Worm (Caenorhabditis elegans) whole organism, late embryonic: ENCODE measurements around the gene msp-36.

Source experiments
- C08G9.2 ChIP-seq: sonication (generic microtip); optimal IDR thresholded peaks from 2 replicates; lab custom pipeline; 2016; ENCODE audit warnings: mild to moderate bottlenecking, missing genetic modification characterization, moderate library complexity, missing compliant biosample characterization
- C38D4.7 ChIP-seq: fragments of 200-800 bp; sonication (Bioruptor generic); optimal IDR thresholded peaks from 2 replicates; lab custom pipeline; 2018; ENCODE audit warnings: mild to moderate bottlenecking, missing genetic modification characterization, moderate library complexity, missing compliant biosample characterization
- F13H6.1 ChIP-seq: sonication (generic microtip); optimal IDR thresholded peaks from 2 replicates; lab custom pipeline; 2016; ENCODE audit warnings: missing genetic modification characterization, missing compliant biosample characterization
- K02D7.2 ChIP-seq: sonication (generic microtip); optimal IDR thresholded peaks from 2 replicates; lab custom pipeline; 2017; ENCODE audit warnings: mild to moderate bottlenecking, missing genetic modification characterization, missing compliant biosample characterization
- K09A11.1 ChIP-seq: sonication (generic microtip); optimal IDR thresholded peaks from 2 replicates; lab custom pipeline; 2017; ENCODE audit warnings: antibody characterized with exemption, mild to moderate bottlenecking, missing genetic modification characterization, missing compliant biosample characterization; ENCODE audit not compliant: insufficient read depth
- Y22D7AL.16 ChIP-seq: sonication (generic microtip); optimal IDR thresholded peaks from 2 replicates; lab custom pipeline; 2016; ENCODE audit warnings: missing genetic modification characterization, missing compliant biosample characterization
- ahr-1 ChIP-seq: sonication (generic microtip); optimal IDR thresholded peaks from 2 replicates; lab custom pipeline; 2016; ENCODE audit warnings: missing genetic modification characterization, missing compliant biosample characterization
- ama-1 ChIP-seq: fragments of 150-350 bp; optimal IDR thresholded peaks from 2 replicates; lab custom pipeline; 2014
- ceh-14 ChIP-seq: sonication (generic microtip); optimal IDR thresholded peaks from 2 replicates; lab custom pipeline; 2016; ENCODE audit warnings: missing genotype, missing genetic modification characterization, missing compliant biosample characterization
- ceh-19 ChIP-seq: fragments of 200-800 bp; sonication (Bioruptor generic); optimal IDR thresholded peaks from 2 replicates; lab custom pipeline; 2018; ENCODE audit warnings: mild to moderate bottlenecking, missing genetic modification characterization, missing compliant biosample characterization
- ceh-22 ChIP-seq: sonication (generic microtip); optimal IDR thresholded peaks from 2 replicates; lab custom pipeline; 2017; ENCODE audit warnings: missing biosample characterization, missing genetic modification characterization
- ceh-24 ChIP-seq: sonication (generic microtip); optimal IDR thresholded peaks from 2 replicates; lab custom pipeline; 2016; ENCODE audit warnings: mild to moderate bottlenecking, missing genetic modification characterization, missing compliant biosample characterization
- ceh-30 ChIP-seq: fragments of 150-350 bp; optimal IDR thresholded peaks from 2 replicates; lab custom pipeline; 2014; ENCODE audit warnings: missing biosample characterization, missing genetic modification characterization
- ceh-31 ChIP-seq: sonication (generic microtip); optimal IDR thresholded peaks from 2 replicates; lab custom pipeline; 2016; ENCODE audit warnings: missing genetic modification characterization, missing compliant biosample characterization
- ceh-34 ChIP-seq: sonication (generic microtip); optimal IDR thresholded peaks from 2 replicates; lab custom pipeline; 2016; ENCODE audit warnings: mild to moderate bottlenecking, missing genetic modification characterization, missing compliant biosample characterization
- ceh-45 ChIP-seq: fragments of 200-800 bp; sonication (Bioruptor generic); IDR thresholded peaks from 2 replicates; pipeline ENCODE4 v1.3.6; 2022; ENCODE audit warnings: missing genetic modification reagents, missing genetic modification characterization, missing compliant biosample characterization
- dmd-4 ChIP-seq: sonication (generic microtip); optimal IDR thresholded peaks from 2 replicates; lab custom pipeline; 2016; ENCODE audit warnings: borderline replicate concordance, missing genetic modification characterization, missing compliant biosample characterization
- elt-2 ChIP-seq: sonication (generic microtip); optimal IDR thresholded peaks from 2 replicates; lab custom pipeline; 2016; ENCODE audit warnings: missing genetic modification reagents, missing genetic modification characterization, missing compliant biosample characterization
- elt-4 ChIP-seq: sonication (generic microtip); optimal IDR thresholded peaks from 2 replicates; lab custom pipeline; 2016; ENCODE audit warnings: missing genetic modification characterization, missing compliant biosample characterization
- fax-1 ChIP-seq: sonication (generic microtip); optimal IDR thresholded peaks from 2 replicates; lab custom pipeline; 2016; ENCODE audit warnings: missing genotype, missing genetic modification characterization, missing compliant biosample characterization
- fkh-6 ChIP-seq: sonication (generic microtip); optimal IDR thresholded peaks from 2 replicates; lab custom pipeline; 2016; ENCODE audit warnings: missing genetic modification characterization, missing compliant biosample characterization
- lin-11 ChIP-seq: fragments of 200-800 bp; sonication (Bioruptor generic); optimal IDR thresholded peaks from 2 replicates; lab custom pipeline; 2018; ENCODE audit warnings: mild to moderate bottlenecking, missing genetic modification characterization, missing compliant biosample characterization
- madf-2 ChIP-seq: sonication (generic microtip); optimal IDR thresholded peaks from 2 replicates; lab custom pipeline; 2017; ENCODE audit warnings: missing genetic modification characterization, missing compliant biosample characterization
- nfya-1 ChIP-seq: sonication (generic microtip); optimal IDR thresholded peaks from 2 replicates; lab custom pipeline; 2017; ENCODE audit warnings: missing genetic modification characterization, mild to moderate bottlenecking, missing compliant biosample characterization, antibody characterized with exemption, moderate library complexity
- nhr-11 ChIP-seq: fragments of 150-350 bp; optimal IDR thresholded peaks from 2 replicates; lab custom pipeline; 2014; ENCODE audit warnings: missing biosample characterization, missing genetic modification characterization
- npax-4 ChIP-seq: sonication (generic microtip); optimal IDR thresholded peaks from 2 replicates; lab custom pipeline; 2016; ENCODE audit warnings: missing genetic modification characterization, missing compliant biosample characterization
- odd-2 ChIP-seq: sonication (generic microtip); optimal IDR thresholded peaks from 2 replicates; lab custom pipeline; 2017; ENCODE audit warnings: antibody characterized with exemption, mild to moderate bottlenecking, missing genetic modification characterization, missing compliant biosample characterization
- pha-2 ChIP-seq: sonication (generic microtip); optimal IDR thresholded peaks from 2 replicates; lab custom pipeline; 2017; ENCODE audit warnings: mild to moderate bottlenecking, missing genetic modification characterization, missing compliant biosample characterization
- pqm-1 ChIP-seq: sonication (generic microtip); optimal IDR thresholded peaks from 2 replicates; lab custom pipeline; 2016; ENCODE audit warnings: missing genetic modification characterization, missing compliant biosample characterization
- rnt-1 ChIP-seq: sonication (generic microtip); optimal IDR thresholded peaks from 2 replicates; lab custom pipeline; 2016; ENCODE audit warnings: missing genetic modification characterization, missing compliant biosample characterization
- sdc-2 ChIP-seq: sonication (generic microtip); optimal IDR thresholded peaks from 2 replicates; lab custom pipeline; 2016; ENCODE audit warnings: missing genotype, missing genetic modification characterization, missing compliant biosample characterization
- sox-4 ChIP-seq: sonication (generic microtip); optimal IDR thresholded peaks from 2 replicates; lab custom pipeline; 2017; ENCODE audit warnings: mild to moderate bottlenecking, missing genetic modification characterization, inconsistent platforms, missing compliant biosample characterization
- syd-9 ChIP-seq: sonication (generic microtip); optimal IDR thresholded peaks from 2 replicates; lab custom pipeline; 2016; ENCODE audit warnings: mild to moderate bottlenecking, missing genetic modification characterization, moderate library complexity, missing compliant biosample characterization
- tbx-7 ChIP-seq: sonication (generic microtip); optimal IDR thresholded peaks from 2 replicates; lab custom pipeline; 2016; ENCODE audit warnings: missing genotype, missing genetic modification characterization, missing compliant biosample characterization
- ttx-3 ChIP-seq: sonication (generic microtip); optimal IDR thresholded peaks from 2 replicates; lab custom pipeline; 2016; ENCODE audit warnings: missing genetic modification reagents, missing genetic modification characterization, missing compliant biosample characterization
- unc-86 ChIP-seq: sonication (generic microtip); optimal IDR thresholded peaks from 2 replicates; lab custom pipeline; 2016; ENCODE audit warnings: missing genetic modification characterization, missing compliant biosample characterization
- zip-5 ChIP-seq: sonication (generic microtip); optimal IDR thresholded peaks from 2 replicates; lab custom pipeline; 2016; ENCODE audit warnings: missing genetic modification characterization, missing compliant biosample characterization
- ztf-16 ChIP-seq: sonication (generic microtip); optimal IDR thresholded peaks from 2 replicates; lab custom pipeline; 2017; ENCODE audit warnings: missing genetic modification characterization, missing compliant biosample characterization

The msp-36 gene

DNA sequence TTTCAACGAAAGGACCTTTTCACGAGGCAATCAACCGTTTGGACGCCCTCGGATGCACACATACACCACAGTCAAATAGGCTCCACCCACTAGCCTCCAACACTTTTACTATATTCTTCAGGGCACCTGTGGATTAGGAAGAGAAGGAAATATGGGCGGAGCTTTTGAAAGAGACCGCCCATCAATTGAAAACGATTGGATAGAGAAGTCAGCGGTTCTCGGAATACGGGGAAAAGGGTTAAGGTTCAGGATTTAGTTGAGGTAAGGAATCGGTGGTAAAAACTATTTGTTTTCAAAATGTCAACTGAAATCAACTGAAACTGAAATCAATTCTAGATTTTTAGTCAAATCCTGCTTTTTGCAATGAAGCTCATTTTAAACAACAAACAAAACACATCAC lies 15.2 kb downstream of the msp-36 start, which contains the start of gene egl-38:
TSS of gene egl-38 (minus strand) at position 101 of the 400 bp plus-strand sequence.
- no peak for TF ChIP-seq nhr-11 (tag; lab: Kevin White, UChicago)
- TF ChIP-seq odd-2 (tag; lab: Kevin White, UChicago): no peak
- no peak for TF ChIP-seq ahr-1 (tag; lab: Kevin White, UChicago)
- TF ChIP-seq F13H6.1 (tag; lab: Kevin White, UChicago): no peak
- TF ChIP-seq elt-2: no peak
- TF ChIP-seq C08G9.2 (tag; lab: Kevin White, UChicago): no peak
- no peak for TF ChIP-seq ama-1 (lab: Kevin White, UChicago)
- TF ChIP-seq ttx-3 (tag; lab: Kevin White, UChicago): no peak
- TF ChIP-seq tbx-7 (tag; lab: Kevin White, UChicago): no peak
- TF ChIP-seq ceh-30 (tag; lab: Kevin White, UChicago): no peak
- TF ChIP-seq ceh-34: no peak

ce11 chrIV:10110870-10111269 lies 15.6 kb downstream of the msp-36 start:
- TF ChIP-seq rnt-1 (tag; lab: Kevin White, UChicago) (no peak), ceh-22 (tag; lab: Kevin White, UChicago) (no peak), nfya-1 (no peak), K02D7.2 (tag; lab: Kevin White, UChicago) (no peak), madf-2 (no peak), F13H6.1 (tag; lab: Kevin White, UChicago) (no peak), pha-2 (tag; lab: Kevin White, UChicago) (no peak), ztf-16 (no peak), pqm-1 (no peak), ceh-14 (tag; lab: Kevin White, UChicago) (no peak), fax-1 (tag; lab: Kevin White, UChicago) (no peak), sdc-2 (tag; lab: Kevin White, UChicago) (no peak), fkh-6 (no peak)

- TF ChIP-seq ceh-34 (no peak), ceh-45 (GFP tag; lab: Robert Waterston, UW) (no peak), ceh-31 (tag; lab: Kevin White, UChicago) (no peak), ceh-22 (tag; lab: Kevin White, UChicago) (no peak), C38D4.7 (GFP tag; lab: Kevin White, UChicago) (no peak), syd-9 (tag; lab: Kevin White, UChicago) (no peak), sox-4 (no peak), rnt-1 (tag; lab: Kevin White, UChicago) (no peak), F13H6.1 (tag; lab: Kevin White, UChicago) (no peak), Y22D7AL.16 (tag; lab: Kevin White, UChicago) (no peak), zip-5 (no peak), odd-2 (tag; lab: Kevin White, UChicago) (no peak), ceh-14 (tag; lab: Kevin White, UChicago) (no peak), unc-86 (tag; lab: Kevin White, UChicago) (no peak), nhr-11 (tag; lab: Kevin White, UChicago) (no peak), ceh-19 (GFP tag; lab: Kevin White, UChicago) (no peak)
Measured at ce11 chrIV:10111441-10111840, 16.2 kb downstream of the msp-36 start, which contains the start of gene spch-1. TSS of gene spch-1 (minus strand) at chrIV:10111541.

- no peak for TF ChIP-seq lin-11
Measured at ce11 chrIV:10112570-10112969, 17.3 kb downstream of the msp-36 start, which contains the start of gene nsph-3.2. TSS of gene nsph-3.2 (plus strand) at chrIV:10112870.

ce11 chrIV:10115142-10115541 lies 19.9 kb downstream of the msp-36 start, which contains the start of gene C04G2.10:
TSS of gene C04G2.10 (plus strand) at chrIV:10115442.
- TF ChIP-seq odd-2 (tag; lab: Kevin White, UChicago): no peak
- TF ChIP-seq ceh-19 (GFP tag; lab: Kevin White, UChicago): no peak
- no peak for TF ChIP-seq dmd-4
- no peak for TF ChIP-seq ceh-24
- TF ChIP-seq elt-4 (tag; lab: Kevin White, UChicago): no peak
- no peak for TF ChIP-seq zip-5
- no peak for TF ChIP-seq npax-4
- no peak for TF ChIP-seq C08G9.2 (tag; lab: Kevin White, UChicago)
- TF ChIP-seq syd-9 (tag; lab: Kevin White, UChicago): no peak
- no peak for TF ChIP-seq K09A11.1 (tag; lab: Kevin White, UChicago)
